Worm (Caenorhabditis elegans) whole organism, early embryonic: Measurements from ENCODE around the gene hse-5.

ENCODE experiments used
- B0310.2 ChIP-seq: sonication (generic microtip); optimal IDR thresholded peaks from 2 replicates; lab custom pipeline; 2016; ENCODE audit warnings: mild to moderate bottlenecking, missing genetic modification characterization, missing compliant biosample characterization
- F13C5.2 ChIP-seq: sonication (generic microtip); optimal IDR thresholded peaks from 2 replicates; lab custom pipeline; 2017; ENCODE audit warnings: mild to moderate bottlenecking, missing genetic modification characterization, inconsistent platforms, missing compliant biosample characterization
- aly-1 ChIP-seq: sonication (generic microtip); optimal IDR thresholded peaks from 2 replicates; lab custom pipeline; 2016; ENCODE audit warnings: missing genetic modification characterization, missing compliant biosample characterization
- ama-1 ChIP-seq: fragments of 150-350 bp; optimal IDR thresholded peaks from 2 replicates; lab custom pipeline; 2014
- ceh-13 ChIP-seq: fragments of 200-800 bp; sonication (Bioruptor generic); optimal IDR thresholded peaks from 2 replicates; lab custom pipeline; 2018; ENCODE audit warnings: mild to moderate bottlenecking, missing genetic modification characterization, missing compliant biosample characterization
- ceh-36 ChIP-seq: sonication (generic microtip); optimal IDR thresholded peaks from 2 replicates; lab custom pipeline; 2016; ENCODE audit warnings: missing genetic modification characterization, inconsistent platforms, missing compliant biosample characterization
- ets-7 ChIP-seq: sonication (generic microtip); optimal IDR thresholded peaks from 2 replicates; lab custom pipeline; 2016; ENCODE audit warnings: missing genotype, missing genetic modification characterization, missing compliant biosample characterization
- flt-1 ChIP-seq: fragments of 200-800 bp; sonication (Bioruptor generic); IDR thresholded peaks from 2 replicates; pipeline ENCODE4 v1.3.6; 2022; ENCODE audit warnings: missing genetic modification characterization, missing compliant biosample characterization
- hmbx-1 ChIP-seq: sonication (generic microtip); optimal IDR thresholded peaks from 2 replicates; lab custom pipeline; 2016; ENCODE audit warnings: mild to moderate bottlenecking, missing genetic modification characterization, missing compliant biosample characterization
- hmg-4 ChIP-seq: fragments of 200-800 bp; sonication (Bioruptor generic); optimal IDR thresholded peaks from 2 replicates; lab custom pipeline; 2018; ENCODE audit warnings: mild to moderate bottlenecking, missing genetic modification characterization, missing compliant biosample characterization
- hnd-1 ChIP-seq: sonication (generic microtip); optimal IDR thresholded peaks from 2 replicates; lab custom pipeline; 2016; ENCODE audit warnings: missing genetic modification characterization, missing compliant biosample characterization
- pes-1 ChIP-seq: fragments of 200-800 bp; sonication (Bioruptor generic); IDR thresholded peaks from 2 replicates; pipeline ENCODE4 v1.3.6; 2022; ENCODE audit warnings: missing genetic modification reagents, missing genetic modification characterization, missing compliant biosample characterization
- scrt-1 ChIP-seq: fragments of 200-800 bp; sonication (Bioruptor generic); IDR thresholded peaks from 2 replicates; pipeline ENCODE4 v1.3.6; 2022; ENCODE audit warnings: missing genetic modification characterization, missing compliant biosample characterization
- sea-1 ChIP-seq: fragments of 200-800 bp; sonication (Bioruptor generic); conservative IDR thresholded peaks from 2 replicates; pipeline ENCODE4 v1.3.6; 2022; ENCODE audit warnings: missing genetic modification characterization, missing compliant biosample characterization
- tbx-11 ChIP-seq: fragments of 200-800 bp; sonication (Bioruptor generic); IDR thresholded peaks from 2 replicates; pipeline ENCODE4 v1.3.6; 2022; ENCODE audit warnings: missing genetic modification characterization, missing compliant biosample characterization
- tbx-37 ChIP-seq: fragments of 200-800 bp; sonication (Bioruptor generic); conservative IDR thresholded peaks from 2 replicates; pipeline ENCODE4 v1.3.6; 2022; ENCODE audit warnings: missing genetic modification reagents, missing genetic modification characterization, missing compliant biosample characterization
- tra-4 ChIP-seq: sonication (generic microtip); optimal IDR thresholded peaks from 2 replicates; lab custom pipeline; 2017; ENCODE audit warnings: missing genetic modification characterization, missing compliant biosample characterization

The hse-5 gene

DNA sequence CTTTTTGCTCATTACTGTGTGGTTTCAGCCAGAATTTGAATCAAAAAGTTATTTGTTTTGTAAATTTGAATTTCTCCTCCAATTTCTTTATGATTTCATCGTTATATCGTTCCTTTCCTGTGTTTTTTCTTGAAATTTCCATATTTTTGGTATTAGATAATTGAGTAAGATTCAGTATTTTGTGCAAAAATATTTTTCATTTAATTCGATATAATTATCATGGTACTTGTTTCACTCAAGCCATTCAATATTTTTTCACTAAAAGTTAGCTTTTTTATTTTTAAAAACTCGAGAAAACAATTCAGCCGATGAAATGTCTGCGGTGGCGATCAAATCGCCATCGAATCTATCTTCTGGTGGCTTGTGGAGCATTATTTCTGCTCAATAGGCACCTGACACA is at the start of gene hse-5:
Gene hse-5 (plus strand): TSS at position 301 of the 400 bp plus-strand sequence.
- TF ChIP-seq scrt-1 (GFP tag; lab: Robert Waterston, UW) (no peak), hmg-4 (GFP tag; lab: Kevin White, UChicago) (no peak), tbx-11 (no peak), flt-1 (no peak), aly-1 (no peak), tbx-37 (GFP tag; lab: Robert Waterston, UW) (no peak), ceh-36 (tag; lab: Kevin White, UChicago) (no peak), F13C5.2 (tag; lab: Kevin White, UChicago) (no peak), pes-1 (GFP tag; lab: Robert Waterston, UW) (no peak), ets-7 (no peak), sea-1 (GFP tag; lab: Robert Waterston, UW) (no peak), hnd-1 (tag; lab: Kevin White, UChicago) (no peak)

ce11 chrIII:4300989-4301498 is 44.1 kb upstream of the hse-5 start, which contains the start of gene R10E4.11:
R10E4.11 (minus strand) TSS chrIII:4301039.
- TF ChIP-seq tra-4 (tag; lab: Kevin White, UChicago): no peak
- TF ChIP-seq ceh-13: no peak
- no peak for TF ChIP-seq tbx-11
- TF ChIP-seq ceh-36 (tag; lab: Kevin White, UChicago): no peak
- no peak for TF ChIP-seq hmbx-1 (tag; lab: Kevin White, UChicago)
- no peak for TF ChIP-seq aly-1
- no peak for TF ChIP-seq ets-7
- no peak for TF ChIP-seq flt-1
- TF ChIP-seq F13C5.2 (tag; lab: Kevin White, UChicago): no peak
- no peak for TF ChIP-seq pes-1 (GFP tag; lab: Robert Waterston, UW)
- TF ChIP-seq scrt-1 (GFP tag; lab: Robert Waterston, UW): no peak

ce11 chrIII:4302293-4302692 is 42.8 kb upstream of the hse-5 start, which contains the start of gene R10E4.9:
R10E4.9 (minus strand) TSS chrIII:4302393.
- TF ChIP-seq aly-1: no peak
- TF ChIP-seq hmbx-1 (tag; lab: Kevin White, UChicago): no peak
- TF ChIP-seq flt-1: no peak
- no peak for TF ChIP-seq sea-1 (GFP tag; lab: Robert Waterston, UW)
- TF ChIP-seq hnd-1 (tag; lab: Kevin White, UChicago): no peak
- no peak for TF ChIP-seq scrt-1 (GFP tag; lab: Robert Waterston, UW)
- TF ChIP-seq F13C5.2 (tag; lab: Kevin White, UChicago): no peak
- no peak for TF ChIP-seq B0310.2
- no peak for TF ChIP-seq tbx-11
- TF ChIP-seq ama-1: no peak
- no peak for TF ChIP-seq hmg-4 (GFP tag; lab: Kevin White, UChicago)
- no peak for TF ChIP-seq pes-1 (GFP tag; lab: Robert Waterston, UW)
- no peak for TF ChIP-seq ceh-36 (tag; lab: Kevin White, UChicago)
- TF ChIP-seq tbx-37 (GFP tag; lab: Robert Waterston, UW): no peak
- TF ChIP-seq ets-7: no peak

- no peak for TF ChIP-seq scrt-1 (GFP tag; lab: Robert Waterston, UW)
- no peak for TF ChIP-seq B0310.2
- TF ChIP-seq tbx-11: no peak
- TF ChIP-seq ceh-36 (tag; lab: Kevin White, UChicago): no peak
- no peak for TF ChIP-seq sea-1 (GFP tag; lab: Robert Waterston, UW)
- no peak for TF ChIP-seq ama-1
Measured at ce11 chrIII:4302780-4303179, 42.4 kb upstream of the hse-5 start.

DNA sequence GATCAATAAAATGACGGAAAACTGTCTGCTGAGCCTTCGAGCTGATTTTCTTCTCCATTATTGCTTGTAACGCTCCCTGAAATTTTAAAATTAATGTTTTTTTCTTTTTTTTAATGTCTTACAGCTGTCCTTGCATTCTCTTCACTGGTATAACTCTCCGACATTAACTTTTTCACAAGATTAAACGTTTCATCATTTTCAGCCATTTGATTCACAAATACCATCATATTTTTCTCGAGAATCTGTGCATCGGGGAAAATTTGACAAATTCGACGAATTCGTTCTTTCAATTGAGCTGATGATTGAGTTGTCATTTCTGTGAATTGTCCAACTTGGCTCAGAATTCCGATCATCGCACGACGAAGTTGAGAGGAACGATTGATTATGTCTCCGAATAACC is 35.8 kb upstream of the hse-5 start:
- TF ChIP-seq pes-1 (GFP tag; lab: Robert Waterston, UW) (no peak), tra-4 (tag; lab: Kevin White, UChicago) (no peak), tbx-11 (no peak), hnd-1 (tag; lab: Kevin White, UChicago) (no peak), scrt-1 (GFP tag; lab: Robert Waterston, UW) (no peak), sea-1 (GFP tag; lab: Robert Waterston, UW) (no peak), F13C5.2 (tag; lab: Kevin White, UChicago) (no peak), ceh-13 (no peak), hmbx-1 (tag; lab: Kevin White, UChicago) (no peak), hmg-4 (GFP tag; lab: Kevin White, UChicago) (no peak)

- no peak for TF ChIP-seq flt-1
- no peak for TF ChIP-seq hnd-1 (tag; lab: Kevin White, UChicago)
- TF ChIP-seq sea-1 (GFP tag; lab: Robert Waterston, UW): no peak
- no peak for TF ChIP-seq ceh-36 (tag; lab: Kevin White, UChicago)
- no peak for TF ChIP-seq F13C5.2 (tag; lab: Kevin White, UChicago)
- TF ChIP-seq ceh-13: no peak
- TF ChIP-seq B0310.2: no peak
Measured at ce11 chrIII:4313061-4313962, 31.8 kb upstream of the hse-5 start, which contains the start of the genes evl-14 and dcn-1. evl-14 (minus strand) TSS chrIII:4313128. dcn-1 (plus strand) TSS chrIII:4313912.

ce11 chrIII:4314502-4314901 is 30.6 kb upstream of the hse-5 start:
- TF ChIP-seq pes-1 (GFP tag; lab: Robert Waterston, UW) (no peak), hmg-4 (GFP tag; lab: Kevin White, UChicago) (no peak), tbx-11 (no peak), B0310.2 (no peak), ceh-13 (no peak), F13C5.2 (tag; lab: Kevin White, UChicago) (no peak), aly-1 (no peak), hnd-1 (tag; lab: Kevin White, UChicago) (no peak), ama-1 (no peak), flt-1 (no peak), tra-4 (tag; lab: Kevin White, UChicago) (no peak), scrt-1 (GFP tag; lab: Robert Waterston, UW) (no peak), tbx-37 (GFP tag; lab: Robert Waterston, UW) (no peak)
